Worm (Caenorhabditis elegans): ENCODE data around the gene bmy-1.

Gene bmy-1

ce11 chrII:5388786-5389421, 30.4 kb downstream of the bmy-1 start, which contains the start of gene rsp-4:
Gene rsp-4, minus strand, starts transcription at chrII:5388836.
- TF ChIP-seq sea-1 (GFP tag; conservative IDR thresholded peaks at IDR 0.05) (no peak), ceh-13 (GFP tag; optimal IDR thresholded peaks at IDR 0.05) (no peak), scrt-1 (GFP tag; IDR thresholded peaks at IDR 0.05) (no peak), flt-1 (GFP tag; IDR thresholded peaks at IDR 0.05) (no peak), ama-1 (optimal IDR thresholded peaks at IDR 0.05) (no peak), aly-1 (tag; optimal IDR thresholded peaks at IDR 0.05) (no peak), hmg-4 (GFP tag; optimal IDR thresholded peaks at IDR 0.05) (no peak)

DNA sequence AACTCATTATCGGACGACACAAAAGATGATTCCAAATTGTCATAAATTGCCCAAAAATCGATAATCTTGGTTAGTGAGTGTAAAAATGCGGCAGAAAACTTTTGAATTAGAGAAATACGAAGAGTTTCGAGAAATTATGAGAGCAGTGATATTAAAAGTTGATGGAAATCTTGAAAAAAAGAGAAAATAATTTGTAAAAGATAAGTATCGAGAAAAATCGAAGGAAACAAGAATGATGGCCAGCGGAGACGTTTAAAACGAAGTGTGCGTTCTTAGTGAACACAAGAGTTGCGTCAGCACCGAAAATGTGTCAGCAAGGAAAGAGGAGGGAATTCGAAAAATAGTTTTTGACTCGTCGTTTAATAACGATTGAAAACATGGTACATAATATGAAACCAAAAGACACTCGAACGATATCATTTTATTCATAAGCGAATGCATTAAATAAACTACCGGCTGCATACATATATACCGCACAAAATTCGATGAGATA, 31.4 kb downstream of the bmy-1 start, which contains the start of gene ndx-6:
Gene ndx-6 (minus strand): TSS at position 51 of the 493 bp plus-strand sequence.
- TF ChIP-seq hmg-4 (GFP tag; optimal IDR thresholded peaks at IDR 0.05) (no peak), hmbx-1 (tag; optimal IDR thresholded peaks at IDR 0.05) (peak; percentile 7), B0310.2 (tag; optimal IDR thresholded peaks at IDR 0.05) (no peak), scrt-1 (GFP tag; IDR thresholded peaks at IDR 0.05) (no peak), sea-1 (GFP tag; conservative IDR thresholded peaks at IDR 0.05) (no peak), tra-4 (tag; optimal IDR thresholded peaks at IDR 0.05) (no peak), pes-1 (GFP tag; IDR thresholded peaks at IDR 0.05) (peak; percentile 66), flt-1 (GFP tag; IDR thresholded peaks at IDR 0.05) (no peak), tbx-37 (GFP tag; conservative IDR thresholded peaks at IDR 0.05) (peak; percentile 45; the same call in 1 of the 2 replicates), tbx-11 (GFP tag; IDR thresholded peaks at IDR 0.05) (no peak), ceh-36 (tag; optimal IDR thresholded peaks at IDR 0.05) (peak; percentile 30), aly-1 (tag; optimal IDR thresholded peaks at IDR 0.05) (no peak), F13C5.2 (tag; optimal IDR thresholded peaks at IDR 0.05) (peak; percentile 56), hnd-1 (tag; optimal IDR thresholded peaks at IDR 0.05) (no peak), ets-7 (tag; optimal IDR thresholded peaks at IDR 0.05) (peak; percentile 20), ceh-13 (GFP tag; optimal IDR thresholded peaks at IDR 0.05) (no peak), ama-1 (optimal IDR thresholded peaks at IDR 0.05) (no peak)

DNA sequence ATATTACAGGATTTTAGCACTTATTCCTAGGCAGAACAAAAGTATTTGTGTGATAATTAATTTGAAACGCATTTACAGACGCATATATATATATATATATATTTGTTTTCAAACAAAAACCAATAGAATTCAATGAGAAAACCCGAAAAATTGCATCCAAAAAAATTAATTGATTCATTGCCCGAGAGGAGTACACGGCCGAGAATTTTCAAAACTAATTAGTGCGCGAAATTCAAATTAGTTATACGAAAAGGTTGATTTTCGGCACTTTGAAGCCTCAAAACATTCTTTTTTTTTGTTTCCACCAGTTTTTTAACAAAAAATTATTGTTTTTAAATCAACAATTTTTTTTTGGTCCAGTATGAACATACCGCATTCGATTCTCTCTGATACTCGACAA, 33.0 kb downstream of the bmy-1 start:
- no peak for TF ChIP-seq pes-1 (GFP tag; IDR thresholded peaks at IDR 0.05)
- TF ChIP-seq hnd-1 (tag; optimal IDR thresholded peaks at IDR 0.05) = no peak
- TF ChIP-seq ceh-13 (GFP tag; optimal IDR thresholded peaks at IDR 0.05) = no peak
- TF ChIP-seq scrt-1 (GFP tag; IDR thresholded peaks at IDR 0.05) = no peak
- no peak for TF ChIP-seq ama-1 (optimal IDR thresholded peaks at IDR 0.05)
- TF ChIP-seq ets-7 (tag; optimal IDR thresholded peaks at IDR 0.05) = no peak
- TF ChIP-seq tbx-11 (GFP tag; IDR thresholded peaks at IDR 0.05) = no peak
- TF ChIP-seq sea-1 (GFP tag; conservative IDR thresholded peaks at IDR 0.05) = no peak
- TF ChIP-seq hmbx-1 (tag; optimal IDR thresholded peaks at IDR 0.05) = no peak
- no peak for TF ChIP-seq tbx-37 (GFP tag; conservative IDR thresholded peaks at IDR 0.05)
- no peak for TF ChIP-seq F13C5.2 (tag; optimal IDR thresholded peaks at IDR 0.05)

DNA sequence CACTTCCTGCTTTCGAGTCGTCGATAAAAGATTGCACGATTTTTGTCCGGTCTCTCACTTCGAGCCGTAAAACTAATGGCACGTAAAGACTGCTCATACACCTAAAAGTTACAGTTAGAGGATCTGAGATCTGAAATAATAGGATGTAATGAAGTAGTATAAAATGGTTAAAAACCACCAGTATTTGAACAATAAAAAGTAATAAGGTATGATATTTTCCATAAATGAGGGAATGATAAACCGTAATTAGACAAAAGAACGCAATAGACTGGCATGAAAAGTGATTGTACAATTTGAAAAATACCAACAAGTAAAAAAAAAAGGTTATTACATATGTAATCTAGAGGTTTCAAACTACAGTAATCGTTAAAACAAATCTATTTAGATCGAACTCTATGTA, 34.6 kb downstream of the bmy-1 start, which contains the start of gene brap-2:
Gene brap-2 (minus strand): TSS at position 101 of the 400 bp plus-strand sequence.
- no peak for TF ChIP-seq ceh-13 (GFP tag; optimal IDR thresholded peaks at IDR 0.05)
- no peak for TF ChIP-seq ama-1 (optimal IDR thresholded peaks at IDR 0.05)
- TF ChIP-seq aly-1 (tag; optimal IDR thresholded peaks at IDR 0.05) = no peak
- no peak for TF ChIP-seq hnd-1 (tag; optimal IDR thresholded peaks at IDR 0.05)
- no peak for TF ChIP-seq hmg-4 (GFP tag; optimal IDR thresholded peaks at IDR 0.05)
- no peak for TF ChIP-seq flt-1 (GFP tag; IDR thresholded peaks at IDR 0.05)
- TF ChIP-seq tbx-37 (GFP tag; conservative IDR thresholded peaks at IDR 0.05) = no peak
- no peak for TF ChIP-seq tra-4 (tag; optimal IDR thresholded peaks at IDR 0.05)
- no peak for TF ChIP-seq ets-7 (tag; optimal IDR thresholded peaks at IDR 0.05)
- TF ChIP-seq scrt-1 (GFP tag; IDR thresholded peaks at IDR 0.05) = no peak
- no peak for TF ChIP-seq sea-1 (GFP tag; conservative IDR thresholded peaks at IDR 0.05)
- no peak for TF ChIP-seq hmbx-1 (tag; optimal IDR thresholded peaks at IDR 0.05)
- TF ChIP-seq pes-1 (GFP tag; IDR thresholded peaks at IDR 0.05) = no peak
- TF ChIP-seq B0310.2 (tag; optimal IDR thresholded peaks at IDR 0.05) = no peak
- no peak for TF ChIP-seq tbx-11 (GFP tag; IDR thresholded peaks at IDR 0.05)
- no peak for TF ChIP-seq F13C5.2 (tag; optimal IDR thresholded peaks at IDR 0.05)
- no peak for TF ChIP-seq ceh-36 (tag; optimal IDR thresholded peaks at IDR 0.05)

- TF ChIP-seq hmg-4 (GFP tag; optimal IDR thresholded peaks at IDR 0.05) (no peak), ets-7 (tag; optimal IDR thresholded peaks at IDR 0.05) (no peak), ceh-36 (tag; optimal IDR thresholded peaks at IDR 0.05) (no peak), B0310.2 (tag; optimal IDR thresholded peaks at IDR 0.05) (no peak), tbx-37 (GFP tag; conservative IDR thresholded peaks at IDR 0.05) (no peak), tra-4 (tag; optimal IDR thresholded peaks at IDR 0.05) (no peak), F13C5.2 (tag; optimal IDR thresholded peaks at IDR 0.05) (no peak), ama-1 (optimal IDR thresholded peaks at IDR 0.05) (no peak), tbx-11 (GFP tag; IDR thresholded peaks at IDR 0.05) (no peak), sea-1 (GFP tag; conservative IDR thresholded peaks at IDR 0.05) (no peak), scrt-1 (GFP tag; IDR thresholded peaks at IDR 0.05) (no peak), aly-1 (tag; optimal IDR thresholded peaks at IDR 0.05) (no peak), flt-1 (GFP tag; IDR thresholded peaks at IDR 0.05) (no peak), ceh-13 (GFP tag; optimal IDR thresholded peaks at IDR 0.05) (no peak), hmbx-1 (tag; optimal IDR thresholded peaks at IDR 0.05) (no peak), pes-1 (GFP tag; IDR thresholded peaks at IDR 0.05) (no peak)
Observed at ce11 chrII:5395594-5395993, 37.1 kb downstream of the bmy-1 start, which contains the start of gene pink-1. Gene pink-1, minus strand, starts transcription at chrII:5395694.

DNA sequence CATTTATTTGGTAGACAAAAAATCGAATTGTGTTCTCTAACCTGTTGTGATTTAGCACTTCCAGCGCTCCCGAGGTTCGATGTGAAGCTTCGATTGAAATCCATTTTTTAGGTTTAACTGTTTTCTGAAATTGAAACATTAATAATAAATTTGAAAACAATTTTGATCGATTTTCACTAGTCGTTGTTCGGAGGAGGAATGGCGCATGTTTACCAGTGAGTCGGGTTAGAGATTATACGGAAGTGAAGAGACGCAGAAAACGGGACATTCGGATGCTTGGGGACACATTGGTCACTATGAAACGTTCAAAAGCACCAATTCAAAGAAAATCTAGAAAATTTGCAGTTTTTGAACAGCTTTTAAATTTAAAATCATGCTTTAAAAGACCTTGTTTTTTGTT, 40.3 kb downstream of the bmy-1 start, which contains the start of gene fbxl-3:
Gene fbxl-3 (minus strand): TSS at position 124 of the 400 bp plus-strand sequence.
- no peak for TF ChIP-seq tbx-11 (GFP tag; IDR thresholded peaks at IDR 0.05)
- no peak for TF ChIP-seq ceh-36 (tag; optimal IDR thresholded peaks at IDR 0.05)
- TF ChIP-seq scrt-1 (GFP tag; IDR thresholded peaks at IDR 0.05) = no peak
- TF ChIP-seq ama-1 (optimal IDR thresholded peaks at IDR 0.05) = no peak
- no peak for TF ChIP-seq tbx-37 (GFP tag; conservative IDR thresholded peaks at IDR 0.05)
- TF ChIP-seq hnd-1 (tag; optimal IDR thresholded peaks at IDR 0.05) = no peak
- TF ChIP-seq hmbx-1 (tag; optimal IDR thresholded peaks at IDR 0.05) = no peak
- no peak for TF ChIP-seq F13C5.2 (tag; optimal IDR thresholded peaks at IDR 0.05)
- no peak for TF ChIP-seq ets-7 (tag; optimal IDR thresholded peaks at IDR 0.05)
- no peak for TF ChIP-seq ceh-13 (GFP tag; optimal IDR thresholded peaks at IDR 0.05)
- no peak for TF ChIP-seq tra-4 (tag; optimal IDR thresholded peaks at IDR 0.05)
- no peak for TF ChIP-seq sea-1 (GFP tag; conservative IDR thresholded peaks at IDR 0.05)
- no peak for TF ChIP-seq hmg-4 (GFP tag; optimal IDR thresholded peaks at IDR 0.05)
